Worm (Caenorhabditis elegans) whole organism, L2 larva: Measurements from ENCODE around the gene Y41C4A.22.

Experiments used
- aly-2 ChIP-seq: fragments of 150-350 bp; optimal IDR thresholded peaks from 2 replicates; lab custom pipeline; 2014; ENCODE audit warnings: missing biosample characterization, missing genetic modification characterization
- dmd-4 ChIP-seq: sonication (generic microtip); optimal IDR thresholded peaks from 2 replicates; lab custom pipeline; 2017; ENCODE audit warnings: missing biosample characterization, missing genetic modification characterization
- egl-27 ChIP-seq: sonication (generic microtip); optimal IDR thresholded peaks from 3 replicates; lab custom pipeline; 2017; ENCODE audit warnings: missing biosample characterization, missing genetic modification reagents, missing genetic modification characterization
- elt-3 ChIP-seq: sonication (generic microtip); optimal IDR thresholded peaks from 2 replicates; lab custom pipeline; 2017; ENCODE audit warnings: missing biosample characterization, missing genetic modification characterization
- fos-1 ChIP-seq: fragments of 150-350 bp; optimal IDR thresholded peaks from 2 replicates; lab custom pipeline; 2014; ENCODE audit warnings: missing biosample characterization, missing genetic modification characterization
- lin-39 ChIP-seq: fragments of 150-350 bp; optimal IDR thresholded peaks from 2 replicates; lab custom pipeline; 2014; ENCODE audit warnings: missing biosample characterization, missing genetic modification reagents, missing genetic modification characterization
- nhr-11 ChIP-seq: fragments of 150-350 bp; optimal IDR thresholded peaks from 2 replicates; lab custom pipeline; 2014; ENCODE audit warnings: missing biosample characterization, missing genetic modification characterization
- nhr-12 ChIP-seq: fragments of 150-350 bp; optimal IDR thresholded peaks from 2 replicates; lab custom pipeline; 2014; ENCODE audit warnings: missing biosample characterization, missing genetic modification characterization
- nhr-23 ChIP-seq: fragments of 150-350 bp; optimal IDR thresholded peaks from 2 replicates; lab custom pipeline; 2014; ENCODE audit warnings: missing biosample characterization, missing genetic modification reagents, missing genetic modification characterization
- skn-1 ChIP-seq: sonication (generic microtip); optimal IDR thresholded peaks from 2 replicates; lab custom pipeline; 2017; ENCODE audit warnings: missing biosample characterization, missing genetic modification characterization
- snpc-4 ChIP-seq: fragments of 150-350 bp; optimal IDR thresholded peaks from 2 replicates; lab custom pipeline; 2014; ENCODE audit warnings: missing biosample characterization, missing genetic modification characterization
- unc-62 ChIP-seq: fragments of 150-350 bp; optimal IDR thresholded peaks from 2 replicates; lab custom pipeline; 2014; ENCODE audit warnings: missing biosample characterization, missing genetic modification reagents, missing genetic modification characterization
- zag-1 ChIP-seq: fragments of 150-350 bp; optimal IDR thresholded peaks from 2 replicates; lab custom pipeline; 2014; ENCODE audit warnings: missing biosample characterization, missing genetic modification characterization
- ztf-11 ChIP-seq: sonication (generic microtip); optimal IDR thresholded peaks from 2 replicates; lab custom pipeline; 2017; ENCODE audit warnings: missing biosample characterization, missing genetic modification characterization

ce11 chrIII:11704377-11704978 lies 9.4 kb downstream of the Y41C4A.22 start:
- TF ChIP-seq skn-1 (tag; lab: Kevin White, UChicago) (no peak), unc-62 (GFP tag; lab: Kevin White, UChicago) (no peak), fos-1 (tag; lab: Kevin White, UChicago) (no peak), snpc-4 (tag; lab: Kevin White, UChicago) (no peak), zag-1 (tag; lab: Kevin White, UChicago) (no peak), aly-2 (no peak), lin-39 (no peak), egl-27 (tag; lab: Kevin White, UChicago) (no peak), nhr-11 (tag; lab: Kevin White, UChicago) (no peak), ztf-11 (no peak), nhr-23 (tag; lab: Kevin White, UChicago) (no peak), elt-3 (tag; lab: Kevin White, UChicago) (no peak), dmd-4 (no peak), nhr-12 (tag; lab: Kevin White, UChicago) (no peak)
